Worm (Caenorhabditis elegans) whole organism, L4 larva: ENCODE results near the gene ZK666.12.

Experiments used
- ama-1 ChIP-seq: fragments of 150-350 bp; optimal IDR thresholded peaks from 2 replicates; lab custom pipeline; 2014; ENCODE audit warnings: inconsistent platforms, mixed read lengths
- dve-1 ChIP-seq: sonication (generic microtip); optimal IDR thresholded peaks from 2 replicates; lab custom pipeline; 2017; ENCODE audit warnings: antibody characterized with exemption, mild to moderate bottlenecking, missing genetic modification characterization, missing compliant biosample characterization; ENCODE audit not compliant: insufficient read depth
- fos-1 ChIP-seq: fragments of 150-350 bp; optimal IDR thresholded peaks from 2 replicates; lab custom pipeline; 2014; ENCODE audit warnings: missing biosample characterization, missing genetic modification characterization
- lir-3 ChIP-seq: sonication (generic microtip); optimal IDR thresholded peaks from 2 replicates; lab custom pipeline; 2016; ENCODE audit warnings: mild to moderate bottlenecking, missing genetic modification characterization, missing compliant biosample characterization
- mep-1 ChIP-seq: fragments of 150-350 bp; sonication (generic microtip); optimal IDR thresholded peaks from 3 replicates; lab custom pipeline; 2014; ENCODE audit warnings: missing biosample characterization, missing genetic modification characterization
- nhr-28 ChIP-seq: fragments of 150-350 bp; optimal IDR thresholded peaks from 2 replicates; lab custom pipeline; 2014; ENCODE audit warnings: missing biosample characterization, missing genetic modification characterization
- pha-4 ChIP-seq, 2 experiments: fragments of 150-350 bp in 1 of 2; fragments of 200-800 bp in 1 of 2; sonication (Bioruptor generic) in 1 of 2; IDR thresholded peaks in 1 of 2; optimal IDR thresholded peaks in 1 of 2; 2 replicates each; pipeline versions ENCODE4 v1.3.6 to Lab custom; 2014 to 2022; ENCODE audit warnings: missing genetic modification characterization in 2 of 2, missing genetic modification reagents in 2 of 2, missing biosample characterization in 1 of 2, missing compliant biosample characterization in 1 of 2
- ztf-11 ChIP-seq: fragments of 150-350 bp; optimal IDR thresholded peaks from 2 replicates; lab custom pipeline; 2014; ENCODE audit warnings: missing biosample characterization, missing genetic modification characterization

- TF ChIP-seq fos-1 (tag; lab: Kevin White, UChicago), result no peak
- no peak for TF ChIP-seq lir-3 (tag; lab: Kevin White, UChicago)
- TF ChIP-seq nhr-28 (tag; lab: Kevin White, UChicago), result peak; percentile 76
- no peak for TF ChIP-seq pha-4 (GFP tag; IDR thresholded peaks at IDR 0.05; lab: Robert Waterston, UW)
- TF ChIP-seq pha-4 (tag; optimal IDR thresholded peaks at IDR 0.05; lab: Kevin White, UChicago), result no peak
- TF ChIP-seq dve-1 (tag; lab: Kevin White, UChicago), result no peak
- no peak for TF ChIP-seq ama-1 (lab: Kevin White, UChicago)
- TF ChIP-seq mep-1 (tag; lab: Kevin White, UChicago), result no peak
- no peak for TF ChIP-seq ztf-11 (tag; lab: Kevin White, UChicago)
Observed at ce11 chrII:10485640-10486039, 10.4 kb upstream of the ZK666.12 start.
